Fruit fly (Drosophila melanogaster): Measurements from ENCODE around the gene CG13070.

DNA sequence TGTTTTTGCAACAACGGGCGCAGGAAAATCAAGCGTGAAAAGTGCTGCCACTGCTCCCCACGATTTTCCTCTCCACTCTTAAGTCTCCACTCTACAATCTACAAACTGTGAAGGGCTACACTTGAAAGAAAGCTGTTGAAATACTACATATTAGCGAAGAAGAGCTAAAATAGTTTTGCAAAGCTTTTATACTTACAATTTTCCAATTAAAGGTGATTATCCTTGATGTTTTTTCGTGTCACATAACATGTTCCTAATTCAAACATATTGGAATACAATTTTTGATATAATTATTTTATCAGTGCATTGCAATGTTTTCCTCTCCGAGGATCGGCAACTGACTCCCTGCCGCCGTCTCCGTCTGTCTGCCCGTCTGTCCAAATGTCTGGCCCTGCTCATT is 45.2 kb upstream of the CG13070 start:
- TF ChIP-seq CG8478 (optimal IDR thresholded peaks at IDR 0.05) (no peak), CTCF (optimal IDR thresholded peaks at IDR 0.05) (no peak)

Measured in S2 (cell line).